Worm (Caenorhabditis elegans) whole organism, L4/young adult: ENCODE results near the gene mob-2.
A peak's percentile ranks its signal among the peaks of the same experiment; 100 is the strongest.

ENCODE experiments used
- W03F9.2 ChIP-seq: fragments of 150-350 bp; optimal IDR thresholded peaks from 2 replicates; lab custom pipeline; 2014; ENCODE audit warnings: missing biosample characterization, missing genetic modification characterization
- dao-5 ChIP-seq: sonication (generic microtip); optimal IDR thresholded peaks from 2 replicates; lab custom pipeline; 2016; ENCODE audit warnings: missing genotype, missing genetic modification characterization, moderate library complexity, missing compliant biosample characterization
- him-1 ChIP-seq: sonication (generic microtip); optimal IDR thresholded peaks from 2 replicates; lab custom pipeline; 2016; ENCODE audit warnings: missing genotype, missing genetic modification reagents, missing genetic modification characterization, missing compliant biosample characterization

Gene mob-2

ce11 chrX:13169975-13170374 lies at the start of gene mob-2:
Gene mob-2, minus strand, starts transcription at chrX:13170075.
- TF ChIP-seq dao-5 (tag; lab: Kevin White, UChicago) (no peak), him-1 (tag; lab: Kevin White, UChicago) (no peak), W03F9.2 (tag; lab: Kevin White, UChicago) (no peak)

ce11 chrX:13217940-13218339 lies 48.1 kb upstream of the mob-2 start:
- no peak for TF ChIP-seq W03F9.2 (tag; lab: Kevin White, UChicago)
- TF ChIP-seq dao-5 (tag; lab: Kevin White, UChicago) = no peak
- no peak for TF ChIP-seq him-1 (tag; lab: Kevin White, UChicago)

- TF ChIP-seq W03F9.2 (tag; lab: Kevin White, UChicago) (no peak), him-1 (tag; lab: Kevin White, UChicago) (no peak), dao-5 (tag; lab: Kevin White, UChicago) (no peak)
Measured at ce11 chrX:13216802-13217201, 46.9 kb upstream of the mob-2 start, which contains the start of gene R12H7.4. Gene R12H7.4, plus strand, starts transcription at chrX:13217102.

- TF ChIP-seq him-1 (tag; lab: Kevin White, UChicago) = no peak
- no peak for TF ChIP-seq W03F9.2 (tag; lab: Kevin White, UChicago)
- TF ChIP-seq dao-5 (tag; lab: Kevin White, UChicago) = no peak
Measured at ce11 chrX:13212528-13212927, 42.7 kb upstream of the mob-2 start.

ce11 chrX:13210478-13210877 lies 40.6 kb upstream of the mob-2 start:
- TF ChIP-seq dao-5 (tag; lab: Kevin White, UChicago) = no peak
- TF ChIP-seq W03F9.2 (tag; lab: Kevin White, UChicago) = no peak
- peak; percentile 83 for TF ChIP-seq him-1 (tag; lab: Kevin White, UChicago)

ce11 chrX:13209026-13209425 lies 39.2 kb upstream of the mob-2 start:
- no peak for TF ChIP-seq him-1 (tag; lab: Kevin White, UChicago)
- no peak for TF ChIP-seq W03F9.2 (tag; lab: Kevin White, UChicago)
- no peak for TF ChIP-seq dao-5 (tag; lab: Kevin White, UChicago)

ce11 chrX:13206911-13207310 lies 37.0 kb upstream of the mob-2 start:
- TF ChIP-seq him-1 (tag; lab: Kevin White, UChicago) = no peak

ce11 chrX:13206011-13206410 lies 36.1 kb upstream of the mob-2 start:
- no peak for TF ChIP-seq him-1 (tag; lab: Kevin White, UChicago)
- TF ChIP-seq W03F9.2 (tag; lab: Kevin White, UChicago) = no peak
- no peak for TF ChIP-seq dao-5 (tag; lab: Kevin White, UChicago)

ce11 chrX:13202312-13202711 lies 32.4 kb upstream of the mob-2 start:
- TF ChIP-seq W03F9.2 (tag; lab: Kevin White, UChicago) (no peak), him-1 (tag; lab: Kevin White, UChicago) (no peak), dao-5 (tag; lab: Kevin White, UChicago) (no peak)

ce11 chrX:13201401-13201800 lies 31.5 kb upstream of the mob-2 start, which contains the start of gene unc-9:
Gene unc-9, plus strand, starts transcription at chrX:13201770.
- TF ChIP-seq him-1 (tag; lab: Kevin White, UChicago) = no peak
- no peak for TF ChIP-seq W03F9.2 (tag; lab: Kevin White, UChicago)
- TF ChIP-seq dao-5 (tag; lab: Kevin White, UChicago) = no peak

- no peak for TF ChIP-seq him-1 (tag; lab: Kevin White, UChicago)
- TF ChIP-seq W03F9.2 (tag; lab: Kevin White, UChicago) = no peak
- no peak for TF ChIP-seq dao-5 (tag; lab: Kevin White, UChicago)
Measured at ce11 chrX:13200312-13200711, 30.4 kb upstream of the mob-2 start.

- TF ChIP-seq him-1 (tag; lab: Kevin White, UChicago) (no peak), dao-5 (tag; lab: Kevin White, UChicago) (no peak), W03F9.2 (tag; lab: Kevin White, UChicago) (no peak)
Measured at ce11 chrX:13198134-13198533, 28.3 kb upstream of the mob-2 start.

ce11 chrX:13190912-13191311 lies 21.0 kb upstream of the mob-2 start, which contains the start of gene gpa-6:
Gene gpa-6, plus strand, starts transcription at chrX:13191212.
- TF ChIP-seq W03F9.2 (tag; lab: Kevin White, UChicago) = no peak
- no peak for TF ChIP-seq dao-5 (tag; lab: Kevin White, UChicago)
- TF ChIP-seq him-1 (tag; lab: Kevin White, UChicago) = no peak

ce11 chrX:13189861-13190260 lies 20.0 kb upstream of the mob-2 start, which contains the start of gene cwp-5:
Gene cwp-5, minus strand, starts transcription at chrX:13189961.
- no peak for TF ChIP-seq dao-5 (tag; lab: Kevin White, UChicago)
- no peak for TF ChIP-seq W03F9.2 (tag; lab: Kevin White, UChicago)
- no peak for TF ChIP-seq him-1 (tag; lab: Kevin White, UChicago)
